Fruit fly (Drosophila melanogaster): ENCODE results near the gene Dhc16F.

Gene Dhc16F

DNA sequence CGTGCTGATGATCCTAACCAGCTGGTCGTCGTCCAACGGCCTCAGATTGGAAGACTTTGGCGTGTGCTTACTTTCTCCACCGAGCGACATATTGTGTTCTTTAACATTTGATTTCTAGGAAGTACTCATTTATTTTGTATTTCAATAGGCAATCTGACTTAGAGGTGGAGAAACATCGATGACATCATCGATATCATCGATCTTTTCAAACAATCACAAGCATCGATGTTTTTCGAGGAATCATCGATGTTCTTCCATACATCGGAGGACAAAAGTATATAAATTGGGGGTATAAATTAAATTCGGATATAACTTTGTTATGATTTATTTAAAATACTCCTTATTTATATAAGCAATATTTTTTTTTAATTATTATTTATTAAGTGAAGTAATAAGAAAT is 26.1 kb downstream of the Dhc16F start, which contains the start of gene Swt1 (continued):
- peak; percentile 93 for TF ChIP-seq CG16813 (GFP tag; IDR thresholded peaks at IDR 0.05; ENCODE audit: partially characterized antibody)
- TF ChIP-seq Bgb (GFP tag; IDR thresholded peaks at IDR 0.05; ENCODE audit: partially characterized antibody), result peak; percentile 94
- TF ChIP-seq CG10543 (GFP tag; optimal IDR thresholded peaks at IDR 0.05), result no peak
- TF ChIP-seq trem (tag; optimal IDR thresholded peaks at IDR 0.05), result peak; percentile 38
- no peak for TF ChIP-seq fd96Cb (tag; optimal IDR thresholded peaks at IDR 0.05)
- no peak for TF ChIP-seq CG10274 (GFP tag; optimal IDR thresholded peaks at IDR 0.05)
- TF ChIP-seq dimm (GFP tag; IDR thresholded peaks at IDR 0.05), result no peak
- TF ChIP-seq CG16779 (GFP tag; IDR thresholded peaks at IDR 0.05), result no peak
- no peak for TF ChIP-seq Meics (GFP tag; optimal IDR thresholded peaks at IDR 0.05)
- TF ChIP-seq schlank (tag; optimal IDR thresholded peaks at IDR 0.05), result no peak
- no peak for TF ChIP-seq Atf-2 (GFP tag; optimal IDR thresholded peaks at IDR 0.05)
- TF ChIP-seq run (tag; optimal IDR thresholded peaks at IDR 0.05), result no peak
- no peak for TF ChIP-seq CG16815 (GFP tag; optimal IDR thresholded peaks at IDR 0.05)
- TF ChIP-seq chn (GFP tag; optimal IDR thresholded peaks at IDR 0.05), result no peak
- TF ChIP-seq Hmx (GFP tag; optimal IDR thresholded peaks at IDR 0.05), result no peak
- no peak for TF ChIP-seq HLHmδ (GFP tag; optimal IDR thresholded peaks at IDR 0.05)
- no peak for TF ChIP-seq Ravus (GFP tag; IDR thresholded peaks at IDR 0.05)
- TF ChIP-seq danr (GFP tag; IDR thresholded peaks at IDR 0.05), result no peak
- no peak for TF ChIP-seq CG10462 (GFP tag; optimal IDR thresholded peaks at IDR 0.05)
- no peak for TF ChIP-seq Myb (GFP tag; optimal IDR thresholded peaks at IDR 0.05)
- TF ChIP-seq CG8388 (GFP tag; optimal IDR thresholded peaks at IDR 0.05), result no peak
- TF ChIP-seq CG5953 (GFP tag; IDR thresholded peaks at IDR 0.05), result no peak
- TF ChIP-seq Xbp1 (GFP tag; optimal IDR thresholded peaks at IDR 0.05), result no peak
- no peak for TF ChIP-seq Poxn (GFP tag; IDR thresholded peaks at IDR 0.05)
- no peak for TF ChIP-seq CG7928 (GFP tag; optimal IDR thresholded peaks at IDR 0.05)
- TF ChIP-seq chinmo (GFP tag; IDR thresholded peaks at IDR 0.05; ENCODE audit: partially characterized antibody), result peak; percentile 28; the same call in 1 of the 4 replicates
- TF ChIP-seq CG17612 (GFP tag; IDR thresholded peaks at IDR 0.05), result no peak
- TF ChIP-seq Hmr (GFP tag; optimal IDR thresholded peaks at IDR 0.05), result peak; percentile 13
- no peak for TF ChIP-seq sima (GFP tag; optimal IDR thresholded peaks at IDR 0.05)
- TF ChIP-seq Hr51 (GFP tag; optimal IDR thresholded peaks at IDR 0.05), result no peak
- no peak for TF ChIP-seq mam (GFP tag; optimal IDR thresholded peaks at IDR 0.05)
- no peak for TF ChIP-seq CTCF (GFP tag; optimal IDR thresholded peaks at IDR 0.05)
- no peak for TF ChIP-seq Ets97D (GFP tag; optimal IDR thresholded peaks at IDR 0.05)
- TF ChIP-seq knrl (GFP tag; IDR thresholded peaks at IDR 0.05; ENCODE audit: partially characterized antibody), result peak; percentile 90
- no peak for TF ChIP-seq Hr78 (GFP tag; optimal IDR thresholded peaks at IDR 0.05)
- no peak for TF ChIP-seq CG6175 (GFP tag; IDR thresholded peaks at IDR 0.05)
- TF ChIP-seq bowl (GFP tag; IDR thresholded peaks at IDR 0.05), result no peak
- no peak for TF ChIP-seq org-1 (GFP tag; optimal IDR thresholded peaks at IDR 0.05)
- TF ChIP-seq CrebB (tag; optimal IDR thresholded peaks at IDR 0.05), result no peak
- no peak for TF ChIP-seq ERR (GFP tag; optimal IDR thresholded peaks at IDR 0.05)
- TF ChIP-seq CG9797 (GFP tag; optimal IDR thresholded peaks at IDR 0.05), result no peak
- no peak for TF ChIP-seq CG31441 (GFP tag; IDR thresholded peaks at IDR 0.05)
- no peak for TF ChIP-seq kay (GFP tag; optimal IDR thresholded peaks at IDR 0.05)
- no peak for TF ChIP-seq her (GFP tag; optimal IDR thresholded peaks at IDR 0.05)
- no peak for TF ChIP-seq Eip74EF (GFP tag; optimal IDR thresholded peaks at IDR 0.05)
- TF ChIP-seq CG7963 (GFP tag; IDR thresholded peaks at IDR 0.05; ENCODE audit: partially characterized antibody), result peak; percentile 86
- no peak for TF ChIP-seq ATbp (GFP tag; optimal IDR thresholded peaks at IDR 0.05)
- TF ChIP-seq pnt (GFP tag; optimal IDR thresholded peaks at IDR 0.05), result no peak
- no peak for TF ChIP-seq CG18764 (GFP tag; optimal IDR thresholded peaks at IDR 0.05)
- TF ChIP-seq CG4730 (GFP tag; IDR thresholded peaks at IDR 0.05), result no peak
- no peak for TF ChIP-seq CG11247 (GFP tag; IDR thresholded peaks at IDR 0.05)
- TF ChIP-seq vvl (GFP tag; IDR thresholded peaks at IDR 0.05), result no peak
